Worm (Caenorhabditis elegans): ENCODE measurements around the gene slc-30A9.

ce11 chrIII:2647194-2647925 is 51.3 kb downstream of the slc-30A9 start:
- no peak for TF ChIP-seq ztf-11 (tag; optimal IDR thresholded peaks at IDR 0.05)
- TF ChIP-seq ceh-83 (GFP tag; optimal IDR thresholded peaks at IDR 0.05): no peak
- no peak for TF ChIP-seq M03D4.4 (tag; optimal IDR thresholded peaks at IDR 0.05)
- no peak for TF ChIP-seq unc-39 (tag; optimal IDR thresholded peaks at IDR 0.05)
- TF ChIP-seq pha-4 (tag; optimal IDR thresholded peaks at IDR 0.05): no peak
- TF ChIP-seq blmp-1 (tag; optimal IDR thresholded peaks at IDR 0.05): no peak
- TF ChIP-seq mep-1 (tag; optimal IDR thresholded peaks at IDR 0.05): no peak
- TF ChIP-seq nhr-12 (tag; optimal IDR thresholded peaks at IDR 0.05): no peak
- TF ChIP-seq snpc-4 (tag; optimal IDR thresholded peaks at IDR 0.05): no peak
